Fruit fly (Drosophila melanogaster) whole organism, wandering third instar larva: ENCODE measurements around the gene Hmr.

Source experiments
- br ChIP-seq: fragments of 200-800 bp; sonication (Bioruptor generic); optimal IDR thresholded peaks from 2 replicates; lab custom pipeline; 2016; ENCODE audit warnings: missing biosample characterization, missing genetic modification characterization
- dmrt93B ChIP-seq: fragments of 200-800 bp; sonication (Bioruptor generic); optimal IDR thresholded peaks from 2 replicates; lab custom pipeline; 2018; ENCODE audit warnings: missing biosample characterization, mild to moderate bottlenecking, missing genetic modification characterization

DNA sequence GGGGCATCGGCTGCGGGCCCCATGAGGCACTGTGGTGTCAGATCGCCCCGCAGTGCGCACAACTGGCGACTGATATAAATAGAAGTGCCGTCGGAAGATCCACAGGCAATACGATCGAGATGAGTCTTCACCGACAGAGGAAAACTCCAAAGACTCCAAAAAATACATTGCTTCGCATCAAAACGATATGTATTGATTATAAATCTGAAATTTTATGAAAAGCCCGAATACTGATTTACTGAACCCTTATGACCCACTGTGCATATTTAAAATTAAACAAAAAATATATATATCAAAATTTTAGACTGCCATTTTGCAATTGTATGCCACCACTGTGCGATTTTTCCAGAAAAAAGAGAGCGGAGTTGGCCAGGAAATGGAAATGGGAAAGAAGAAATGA, 38.2 kb downstream of the Hmr start:
- TF ChIP-seq br (peak; percentile 74), dmrt93B (GFP tag; lab: Kevin White, UChicago) (peak; percentile 76)
